Worm (Caenorhabditis elegans) whole organism, L4 larva: Measurements from ENCODE around the gene C24H11.1.

Source experiments
- D1046.2 ChIP-seq: fragments of 200-800 bp; sonication (Bioruptor generic); IDR thresholded peaks from 2 replicates; pipeline ENCODE4 v1.3.6; 2022; ENCODE audit warnings: missing genetic modification characterization, missing compliant biosample characterization
- F10B5.3 ChIP-seq: sonication (generic microtip); optimal IDR thresholded peaks from 2 replicates; lab custom pipeline; 2016; ENCODE audit warnings: mild to moderate bottlenecking, missing genetic modification characterization, missing compliant biosample characterization
- F26F4.8 ChIP-seq: fragments of 200-800 bp; sonication (Bioruptor generic); conservative IDR thresholded peaks from 2 replicates; pipeline ENCODE4 v1.3.6; 2022; ENCODE audit warnings: missing genetic modification characterization, missing compliant biosample characterization
- T20F7.1 ChIP-seq: fragments of 200-800 bp; sonication (Bioruptor generic); optimal IDR thresholded peaks from 2 replicates; lab custom pipeline; 2018; ENCODE audit warnings: mild to moderate bottlenecking, missing genetic modification characterization, missing compliant biosample characterization
- Y48G9A.11 ChIP-seq: fragments of 200-800 bp; sonication (Bioruptor generic); IDR thresholded peaks from 2 replicates; pipeline ENCODE4 v1.3.6; 2022; ENCODE audit warnings: missing genetic modification reagents, missing genetic modification characterization, missing compliant biosample characterization
- aha-1 ChIP-seq: fragments of 150-350 bp; peaks from one replicate; lab custom pipeline; 2014; ENCODE audit warnings: missing biosample characterization, missing genetic modification characterization
- ama-1 ChIP-seq: fragments of 150-350 bp; optimal IDR thresholded peaks from 2 replicates; lab custom pipeline; 2014; ENCODE audit warnings: inconsistent platforms, mixed read lengths
- ceh-32 ChIP-seq: sonication (generic microtip); optimal IDR thresholded peaks from 2 replicates; lab custom pipeline; 2016; ENCODE audit warnings: mild to moderate bottlenecking, missing genetic modification characterization, missing compliant biosample characterization; ENCODE audit not compliant: poor library complexity
- ceh-62 ChIP-seq: sonication (generic microtip); optimal IDR thresholded peaks from 2 replicates; lab custom pipeline; 2017; ENCODE audit warnings: missing biosample characterization, missing genetic modification characterization
- ceh-82 ChIP-seq: sonication (generic microtip); optimal IDR thresholded peaks from 2 replicates; lab custom pipeline; 2017; ENCODE audit warnings: missing biosample characterization, missing genetic modification characterization
- ctbp-1 ChIP-seq: fragments of 200-800 bp; sonication (Bioruptor generic); IDR thresholded peaks from 2 replicates; pipeline ENCODE4 v1.3.6; 2022; ENCODE audit warnings: missing genetic modification reagents, missing genetic modification characterization, missing compliant biosample characterization
- daf-16 ChIP-seq, 3 experiments: sonication (generic microtip); optimal IDR thresholded peaks; 2 replicates each; lab custom pipeline; 2016 to 2017; ENCODE audit warnings: missing genetic modification characterization in 3 of 3, missing genetic modification reagents in 3 of 3, mild to moderate bottlenecking in 2 of 3, missing compliant biosample characterization in 2 of 3, missing biosample characterization in 1 of 3, moderate library complexity in 1 of 3
- daf-19 ChIP-seq: fragments of 200-800 bp; sonication (Bioruptor generic); conservative IDR thresholded peaks from 2 replicates; pipeline ENCODE4 v1.3.6; 2022; ENCODE audit warnings: missing genetic modification characterization, missing compliant biosample characterization
- daf-8 ChIP-seq: fragments of 200-800 bp; sonication (Bioruptor generic); IDR thresholded peaks from 2 replicates; pipeline ENCODE4 v1.3.6; 2022; ENCODE audit warnings: missing genetic modification characterization, missing compliant biosample characterization
- dve-1 ChIP-seq: sonication (generic microtip); optimal IDR thresholded peaks from 2 replicates; lab custom pipeline; 2017; ENCODE audit warnings: antibody characterized with exemption, mild to moderate bottlenecking, missing genetic modification characterization, missing compliant biosample characterization; ENCODE audit not compliant: insufficient read depth
- gei-8 ChIP-seq: fragments of 200-800 bp; sonication (Bioruptor generic); optimal IDR thresholded peaks from 2 replicates; lab custom pipeline; 2018; ENCODE audit warnings: mild to moderate bottlenecking, missing genetic modification characterization, missing compliant biosample characterization
- hlh-11 ChIP-seq: fragments of 200-800 bp; sonication (Bioruptor generic); optimal IDR thresholded peaks from 2 replicates; lab custom pipeline; 2018; ENCODE audit warnings: mild to moderate bottlenecking, missing genetic modification characterization, missing compliant biosample characterization
- hlh-30 ChIP-seq: sonication (generic microtip); optimal IDR thresholded peaks from 2 replicates; lab custom pipeline; 2017; ENCODE audit warnings: antibody characterized with exemption, mild to moderate bottlenecking, missing genetic modification characterization, missing compliant biosample characterization; ENCODE audit not compliant: insufficient read depth
- hmg-1.1 ChIP-seq: fragments of 200-800 bp; sonication (Bioruptor generic); IDR thresholded peaks from 2 replicates; pipeline ENCODE4 v1.3.6; 2022; ENCODE audit warnings: missing genetic modification reagents, missing genetic modification characterization, missing compliant biosample characterization
- lin-15B ChIP-seq: fragments of 150-350 bp; sonication (generic microtip); optimal IDR thresholded peaks from 3 replicates; lab custom pipeline; 2014; ENCODE audit warnings: missing biosample characterization, missing genetic modification characterization
- lin-39 ChIP-seq: fragments of 150-350 bp; optimal IDR thresholded peaks from 2 replicates; lab custom pipeline; 2014; ENCODE audit warnings: missing biosample characterization, missing genetic modification reagents, missing genetic modification characterization
- lsy-2 ChIP-seq, 2 experiments: fragments of 150-350 bp in 1 of 2; sonication (generic microtip) in 1 of 2; optimal IDR thresholded peaks; 2 replicates each; lab custom pipeline; 2014 to 2017; ENCODE audit warnings: missing biosample characterization in 2 of 2, missing genetic modification characterization in 2 of 2
- madf-5 ChIP-seq, 2 experiments: fragments of 200-800 bp; sonication (Bioruptor generic); IDR thresholded peaks; 2 replicates each; pipeline ENCODE4 v1.3.6; 2022; ENCODE audit warnings: missing compliant biosample characterization in 2 of 2, missing genetic modification characterization in 2 of 2
- mdl-1 ChIP-seq, 2 experiments: fragments of 150-350 bp in 1 of 2; sonication (generic microtip) in 1 of 2; optimal IDR thresholded peaks; 2 replicates each; lab custom pipeline; 2014 to 2017; ENCODE audit warnings: missing biosample characterization in 2 of 2, missing genetic modification characterization in 2 of 2
- mxl-2 ChIP-seq: fragments of 200-800 bp; sonication (Bioruptor generic); conservative IDR thresholded peaks from 2 replicates; pipeline ENCODE4 v1.3.6; 2022; ENCODE audit warnings: missing genetic modification reagents, missing genetic modification characterization, missing compliant biosample characterization
- mxl-3 ChIP-seq: fragments of 200-800 bp; sonication (Bioruptor generic); optimal IDR thresholded peaks from 2 replicates; lab custom pipeline; 2018; ENCODE audit warnings: mild to moderate bottlenecking, missing genetic modification characterization, missing compliant biosample characterization
- nhr-10 ChIP-seq: fragments of 150-350 bp; optimal IDR thresholded peaks from 2 replicates; lab custom pipeline; 2014; ENCODE audit warnings: missing biosample characterization, missing genetic modification characterization
- nhr-237 ChIP-seq: sonication (generic microtip); optimal IDR thresholded peaks from 2 replicates; lab custom pipeline; 2017; ENCODE audit warnings: missing biosample characterization, missing genetic modification characterization
- nhr-25 ChIP-seq: sonication (generic microtip); optimal IDR thresholded peaks from 2 replicates; lab custom pipeline; 2017; ENCODE audit warnings: missing genetic modification characterization, mild to moderate bottlenecking, missing compliant biosample characterization, antibody characterized with exemption, moderate library complexity, borderline replicate concordance; ENCODE audit not compliant: insufficient read depth
- nhr-28 ChIP-seq: fragments of 150-350 bp; optimal IDR thresholded peaks from 2 replicates; lab custom pipeline; 2014; ENCODE audit warnings: missing biosample characterization, missing genetic modification characterization
- nhr-76 ChIP-seq: fragments of 150-350 bp; optimal IDR thresholded peaks from 2 replicates; lab custom pipeline; 2014; ENCODE audit warnings: missing biosample characterization, missing genetic modification characterization
- set-16 ChIP-seq: fragments of 200-800 bp; sonication (Bioruptor generic); IDR thresholded peaks from 2 replicates; pipeline ENCODE4 v1.3.6; 2022; ENCODE audit warnings: missing genetic modification reagents, missing genetic modification characterization, missing compliant biosample characterization
- skn-1 ChIP-seq: fragments of 150-350 bp; optimal IDR thresholded peaks from 2 replicates; lab custom pipeline; 2014; ENCODE audit warnings: missing biosample characterization, missing genetic modification characterization
- snpc-1.2 ChIP-seq: fragments of 200-800 bp; sonication (Bioruptor generic); IDR thresholded peaks from 2 replicates; pipeline ENCODE4 v1.3.6; 2022; ENCODE audit warnings: missing genetic modification reagents, missing genetic modification characterization, missing compliant biosample characterization
- snpc-4 ChIP-seq: fragments of 150-350 bp; optimal IDR thresholded peaks from 2 replicates; lab custom pipeline; 2014; ENCODE audit warnings: missing biosample characterization, missing genetic modification characterization
- unc-62 ChIP-seq, 3 experiments: fragments of 150-350 bp in 1 of 3; sonication (generic microtip); optimal IDR thresholded peaks in 2 of 3; peaks in 1 of 3; 1 replicate in 1 of 3; 2 replicates in 2 of 3; lab custom pipeline; 2014 to 2017; ENCODE audit warnings: missing biosample characterization in 3 of 3, missing genetic modification characterization in 3 of 3, missing genetic modification reagents in 3 of 3, missing genotype in 1 of 3
- zip-11 ChIP-seq: fragments of 200-800 bp; sonication (Bioruptor generic); IDR thresholded peaks from 2 replicates; pipeline ENCODE4 v1.3.6; 2022; ENCODE audit warnings: missing genetic modification characterization, missing compliant biosample characterization

The C24H11.1 gene

ce11 chrIII:11810447-11810846 is 23.0 kb downstream of the C24H11.1 start, which contains the start of gene C18D11.6:
Gene C18D11.6, plus strand, starts transcription at chrIII:11810556.
- TF ChIP-seq unc-62 (GFP tag; optimal IDR thresholded peaks at IDR 0.05 in 1 of 2; lab: Kevin White, UChicago) (peak in 1 of 2 experiments; percentile 85), unc-62 (tag; optimal IDR thresholded peaks at IDR 0.05; lab: Kevin White, UChicago) (no peak), F26F4.8 (GFP tag; lab: Robert Waterston, UW) (no peak), aha-1 (tag; lab: Kevin White, UChicago) (peak; percentile 87)

DNA sequence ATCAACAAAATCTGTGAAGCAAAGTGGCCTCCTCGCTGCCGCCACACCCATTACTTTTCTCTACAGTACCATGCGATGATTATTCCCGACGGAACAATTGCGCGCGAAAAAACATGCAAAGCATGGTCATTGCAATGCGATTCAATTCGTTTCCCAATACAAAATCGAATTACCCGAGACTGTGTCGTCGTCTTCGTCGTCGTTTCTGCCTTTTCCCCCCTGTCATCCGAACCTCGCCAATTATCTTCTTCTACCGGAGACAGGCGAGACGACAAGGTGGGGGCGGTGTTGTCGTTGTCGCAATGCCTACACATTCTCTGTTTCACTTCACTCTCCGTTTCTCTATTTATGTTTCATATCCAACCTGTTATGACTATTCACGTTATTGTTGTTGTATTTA is 24.4 kb downstream of the C24H11.1 start:
- TF ChIP-seq hmg-1.1 (GFP tag; lab: Robert Waterston, UW) = 0 out of 2 replicates have a peak, but pooled peaks have one; percentile 21
- no peak for TF ChIP-seq lin-39 (tag; lab: Kevin White, UChicago)
- TF ChIP-seq F10B5.3 (tag; lab: Kevin White, UChicago) = no peak
- peak; percentile 16 for TF ChIP-seq hlh-30 (tag; lab: Kevin White, UChicago)
- peak; percentile 52 for TF ChIP-seq nhr-28 (tag; lab: Kevin White, UChicago)
- peak; percentile 95 for TF ChIP-seq mxl-3 (GFP tag; lab: Kevin White, UChicago)
- TF ChIP-seq nhr-25 (tag; lab: Kevin White, UChicago) = peak; percentile 19
- TF ChIP-seq ceh-62 (tag; lab: Kevin White, UChicago) = no peak
- TF ChIP-seq ceh-32 (tag; lab: Kevin White, UChicago) = no peak
- TF ChIP-seq lsy-2 (tag; optimal IDR thresholded peaks at IDR 0.05; lab: Kevin White, UChicago) = peak in 1 of 2 experiments; percentile 35
- no peak for TF ChIP-seq snpc-4 (tag; lab: Kevin White, UChicago)
- TF ChIP-seq hlh-11 (tag; lab: Kevin White, UChicago) = peak; percentile 43
- TF ChIP-seq ama-1 (lab: Kevin White, UChicago) = no peak
- TF ChIP-seq T20F7.1 (GFP tag; lab: Kevin White, UChicago) = no peak
- no peak for TF ChIP-seq D1046.2 (GFP tag; lab: Robert Waterston, UW)
- no peak for TF ChIP-seq nhr-76 (tag; lab: Kevin White, UChicago)
- TF ChIP-seq daf-8 = no peak
- TF ChIP-seq mdl-1 (tag; optimal IDR thresholded peaks at IDR 0.05; lab: Kevin White, UChicago) = peak in 1 of 2 experiments; percentile 47

- no peak for TF ChIP-seq ceh-82 (tag; lab: Kevin White, UChicago)
- no peak for TF ChIP-seq madf-5 (GFP tag; IDR thresholded peaks at IDR 0.05; lab: Robert Waterston, UW)
- TF ChIP-seq nhr-28 (tag; lab: Kevin White, UChicago) = peak; percentile 17
- TF ChIP-seq nhr-25 (tag; lab: Kevin White, UChicago) = peak; percentile 78
- TF ChIP-seq nhr-237 (tag; lab: Kevin White, UChicago) = no peak
- no peak for TF ChIP-seq gei-8 (GFP tag; lab: Kevin White, UChicago)
Measured at ce11 chrIII:11814653-11815052, 27.2 kb downstream of the C24H11.1 start.

DNA sequence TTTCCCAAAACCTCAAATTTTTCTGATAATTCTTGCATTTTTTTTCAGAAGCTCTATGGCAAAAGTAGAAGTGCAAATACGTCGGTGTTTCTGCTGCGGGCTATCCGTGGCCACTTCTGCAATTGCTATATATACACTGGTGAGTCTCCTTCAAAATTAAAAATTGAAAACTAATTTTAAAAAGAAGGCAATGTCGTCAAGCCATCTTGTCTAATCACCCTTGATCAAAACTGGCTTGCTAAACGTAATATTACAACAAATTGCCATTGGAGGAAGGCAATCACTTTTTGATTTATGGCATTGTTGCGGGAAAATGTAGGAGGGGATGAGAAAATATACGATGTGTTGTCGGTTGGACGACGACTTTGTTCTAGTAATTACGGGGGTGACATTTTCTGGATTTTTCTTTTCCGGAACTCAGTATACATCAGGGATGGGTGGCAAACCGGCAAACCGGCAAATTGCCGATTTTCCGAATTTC is 29.1 kb downstream of the C24H11.1 start, which contains the start of gene C18D11.1:
TSS of gene C18D11.1 (plus strand) at position 51 of the 481 bp plus-strand sequence.
- no peak for TF ChIP-seq Y48G9A.11 (GFP tag; lab: Robert Waterston, UW)
- TF ChIP-seq lin-15B (tag; lab: Kevin White, UChicago) = no peak
- no peak for TF ChIP-seq skn-1 (tag; lab: Kevin White, UChicago)
- no peak for TF ChIP-seq mxl-2 (GFP tag; lab: Robert Waterston, UW)
- TF ChIP-seq ctbp-1 (GFP tag; lab: Robert Waterston, UW) = no peak

- TF ChIP-seq set-16 (GFP tag; lab: Robert Waterston, UW) (0 out of 2 replicates have a peak, but pooled peaks have one; percentile 4), daf-19 (GFP tag; lab: Robert Waterston, UW) (no peak), nhr-10 (tag; lab: Kevin White, UChicago) (no peak), zip-11 (GFP tag; lab: Robert Waterston, UW) (no peak), dve-1 (no peak), snpc-4 (tag; lab: Kevin White, UChicago) (peak; percentile 26), nhr-76 (tag; lab: Kevin White, UChicago) (no peak), lin-15B (tag; lab: Kevin White, UChicago) (no peak), daf-16 (GFP tag; optimal IDR thresholded peaks at IDR 0.05; lab: Kevin White, UChicago) (no peak), daf-16 (tag; optimal IDR thresholded peaks at IDR 0.05; lab: Kevin White, UChicago) (peak; percentile 3), snpc-1.2 (no peak)
Measured at ce11 chrIII:11817865-11818264, 30.4 kb downstream of the C24H11.1 start.
